Worm (Caenorhabditis elegans): ENCODE results near the gene F53F4.7.

DNA sequence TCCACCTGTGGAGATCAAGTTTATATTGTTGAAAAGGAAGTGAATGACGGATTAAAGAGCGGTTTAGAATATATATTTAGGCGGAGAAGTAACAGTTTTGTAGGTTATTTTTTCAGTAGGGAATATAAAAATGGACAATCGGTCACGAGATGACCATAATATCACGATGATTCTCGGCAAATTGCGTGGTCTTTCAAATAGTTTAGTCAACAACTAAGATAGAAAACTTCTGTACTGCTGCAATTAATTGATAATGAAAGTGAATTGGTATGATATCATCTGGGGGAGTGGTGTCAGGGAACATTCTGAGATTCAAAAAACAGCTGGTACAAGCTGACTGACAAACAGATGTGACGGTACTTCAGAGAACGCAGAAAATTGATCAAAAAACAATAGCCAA, 5.3 kb downstream of the F53F4.7 start:
- TF ChIP-seq him-1 (tag; optimal IDR thresholded peaks at IDR 0.05) = no peak
- no peak for TF ChIP-seq W03F9.2 (tag; optimal IDR thresholded peaks at IDR 0.05)

Data from whole organism, L4/young adult.